Worm (Caenorhabditis elegans): ENCODE results near the gene W04G3.10.

DNA sequence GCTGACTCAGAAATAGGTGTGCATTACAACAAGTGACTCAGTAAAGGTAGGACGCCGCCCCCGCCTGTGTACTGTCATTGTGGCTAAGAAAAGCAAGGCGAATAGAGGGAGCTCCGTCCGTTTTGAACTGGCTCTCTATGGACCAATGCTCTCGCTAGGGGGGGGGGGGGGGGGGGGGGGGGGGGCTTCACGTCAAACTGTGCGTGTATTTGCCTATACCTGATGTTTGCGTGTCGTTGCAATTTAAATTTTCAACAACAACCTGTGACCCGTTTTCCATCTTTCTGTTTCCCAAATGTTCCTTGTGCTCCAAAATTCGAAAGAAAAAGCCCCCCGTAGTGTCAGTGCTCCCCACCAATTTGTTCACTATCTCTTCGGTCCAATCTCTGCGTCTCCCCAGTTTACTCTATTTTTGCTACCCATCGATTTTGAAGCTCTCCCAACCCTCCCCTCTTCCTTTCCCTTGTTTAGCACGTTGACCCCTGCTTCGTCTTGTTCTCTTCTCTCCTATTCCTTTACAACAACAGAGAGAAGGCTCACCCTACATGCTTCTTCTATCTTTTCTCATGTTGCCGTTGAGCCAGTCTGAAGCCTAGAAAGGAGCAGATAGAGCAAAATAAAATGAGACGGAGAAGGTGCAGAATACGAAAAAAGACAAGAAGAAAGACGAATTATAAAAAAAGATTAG, 43.5 kb downstream of the W04G3.10 start:
- no peak for TF ChIP-seq nhr-76 (tag; optimal IDR thresholded peaks at IDR 0.05)
- peak; percentile 6 for TF ChIP-seq cnd-1 (tag; optimal IDR thresholded peaks at IDR 0.05)
- no peak for TF ChIP-seq ham-2 (GFP tag; optimal IDR thresholded peaks at IDR 0.05)
- TF ChIP-seq ztf-11 (tag; optimal IDR thresholded peaks at IDR 0.05), result no peak
- peak; percentile 33 for TF ChIP-seq mep-1 (tag; optimal IDR thresholded peaks at IDR 0.05)
- TF ChIP-seq ces-1 (GFP tag; optimal IDR thresholded peaks at IDR 0.05), result peak; percentile 78
- no peak for TF ChIP-seq mab-5 (tag; optimal IDR thresholded peaks at IDR 0.05)
- TF ChIP-seq snpc-4 (tag; optimal IDR thresholded peaks at IDR 0.05), result no peak
- TF ChIP-seq unc-39 (tag; optimal IDR thresholded peaks at IDR 0.05), result no peak
- no peak for TF ChIP-seq flh-1 (GFP tag; optimal IDR thresholded peaks at IDR 0.05)
